Fruit fly (Drosophila melanogaster) whole organism, embryonic: Measurements from ENCODE around the gene CG7342.

Experiments used
- Bdp1 ChIP-seq: fragments of 200-800 bp; sonication (Bioruptor generic); optimal IDR thresholded peaks from 3 replicates; lab custom pipeline; 2016; ENCODE audit warnings: missing biosample characterization, missing genetic modification characterization
- CG10209 ChIP-seq: fragments of 200-800 bp; sonication (Bioruptor generic); optimal IDR thresholded peaks from 3 replicates; lab custom pipeline; 2017; ENCODE audit warnings: missing biosample characterization, mild to moderate bottlenecking, missing genetic modification characterization, missing genetic modification reagents
- CG10654 ChIP-seq: fragments of 200-800 bp; sonication (Bioruptor generic); optimal IDR thresholded peaks from 2 replicates; lab custom pipeline; 2016; ENCODE audit warnings: missing biosample characterization, missing genetic modification characterization
- CG14014 ChIP-seq: fragments of 200-800 bp; sonication (Bioruptor generic); IDR thresholded peaks from 2 replicates; pipeline ENCODE4 v1.3.6; 2022; ENCODE audit warnings: missing biosample characterization, missing genetic modification characterization
- CG1529 ChIP-seq: fragments of 200-800 bp; sonication (Bioruptor generic); optimal IDR thresholded peaks from 3 replicates; lab custom pipeline; 2018; ENCODE audit warnings: missing biosample characterization, missing genetic modification characterization
- CG1603 ChIP-seq: fragments of 200-800 bp; sonication (Bioruptor generic); optimal IDR thresholded peaks from 2 replicates; lab custom pipeline; 2019; ENCODE audit warnings: missing biosample characterization, mild to moderate bottlenecking, missing genetic modification characterization, moderate library complexity
- CG1792 ChIP-seq: fragments of 200-800 bp; sonication (Bioruptor generic); optimal IDR thresholded peaks from 2 replicates; lab custom pipeline; 2016; ENCODE audit warnings: missing biosample characterization, missing genetic modification characterization
- CG2120 ChIP-seq: fragments of 200-800 bp; sonication (Bioruptor generic); optimal IDR thresholded peaks from 3 replicates; lab custom pipeline; 2016; ENCODE audit warnings: missing biosample characterization, missing genetic modification characterization
- CG2875 ChIP-seq: fragments of 200-800 bp; sonication (Bioruptor generic); optimal IDR thresholded peaks from 2 replicates; lab custom pipeline; 2017; ENCODE audit warnings: missing biosample characterization, mild to moderate bottlenecking, missing genetic modification characterization, missing genetic modification reagents
- CG31388 ChIP-seq: fragments of 200-800 bp; sonication (Bioruptor generic); optimal IDR thresholded peaks from 2 replicates; lab custom pipeline; 2016; ENCODE audit warnings: missing biosample characterization, missing genetic modification characterization
- CG34376 ChIP-seq: fragments of 200-800 bp; sonication (Bioruptor generic); optimal IDR thresholded peaks from 2 replicates; lab custom pipeline; 2018; ENCODE audit warnings: missing biosample characterization, mild to moderate bottlenecking, missing genetic modification characterization
- CG4328 ChIP-seq: fragments of 200-800 bp; sonication (Bioruptor generic); optimal IDR thresholded peaks from 3 replicates; lab custom pipeline; 2017; ENCODE audit warnings: missing biosample characterization, missing genetic modification reagents, missing genetic modification characterization
- CG43689 ChIP-seq: fragments of 200-800 bp; sonication (Bioruptor generic); IDR thresholded peaks from 2 replicates; pipeline ENCODE4 v1.3.6; 2022; ENCODE audit warnings: missing biosample characterization, missing genetic modification characterization
- CG4854 ChIP-seq: fragments of 200-800 bp; sonication (Bioruptor generic); optimal IDR thresholded peaks from 2 replicates; lab custom pipeline; 2016; ENCODE audit warnings: missing biosample characterization, missing genetic modification characterization, inconsistent platforms
- CG6654 ChIP-seq: fragments of 200-800 bp; sonication (Bioruptor generic); optimal IDR thresholded peaks from 2 replicates; lab custom pipeline; 2017; ENCODE audit warnings: missing biosample characterization, mild to moderate bottlenecking, missing genetic modification characterization
- CG6765 ChIP-seq: fragments of 200-800 bp; sonication (Bioruptor generic); optimal IDR thresholded peaks from 3 replicates; lab custom pipeline; 2017; ENCODE audit warnings: missing biosample characterization, mild to moderate bottlenecking, missing genetic modification characterization
- CG8281 ChIP-seq: fragments of 200-800 bp; sonication (Bioruptor generic); optimal IDR thresholded peaks from 2 replicates; lab custom pipeline; 2018; ENCODE audit warnings: missing biosample characterization, mild to moderate bottlenecking, missing genetic modification characterization, moderate library complexity
- CG8924 ChIP-seq: fragments of 200-800 bp; optimal IDR thresholded peaks from 3 replicates; lab custom pipeline; 2019; ENCODE audit warnings: missing biosample characterization, mild to moderate bottlenecking, missing genetic modification characterization, moderate library complexity
- CG9876 ChIP-seq: fragments of 200-800 bp; sonication (Bioruptor generic); optimal IDR thresholded peaks from 2 replicates; lab custom pipeline; 2016; ENCODE audit warnings: missing biosample characterization, missing genetic modification characterization
- Dp ChIP-seq: fragments of 200-800 bp; sonication (Bioruptor generic); optimal IDR thresholded peaks from 2 replicates; lab custom pipeline; 2018; ENCODE audit warnings: missing biosample characterization, mild to moderate bottlenecking, missing genetic modification characterization, moderate library complexity
- Fer3 ChIP-seq: fragments of 200-800 bp; sonication (Bioruptor generic); optimal IDR thresholded peaks from 2 replicates; lab custom pipeline; 2018; ENCODE audit warnings: missing biosample characterization, mild to moderate bottlenecking, missing genetic modification characterization, moderate library complexity
- Gug ChIP-seq: fragments of 200-800 bp; sonication (Bioruptor generic); IDR thresholded peaks from 4 replicates; pipeline ENCODE4 v1.3.6; 2022; ENCODE audit warnings: missing biosample characterization, missing genetic modification characterization
- HLHmδ ChIP-seq: fragments of 200-800 bp; sonication (Bioruptor generic); optimal IDR thresholded peaks from 2 replicates; lab custom pipeline; 2018; ENCODE audit warnings: missing biosample characterization, mild to moderate bottlenecking, missing genetic modification characterization, moderate library complexity
- HmgZ ChIP-seq: fragments of 200-800 bp; sonication (Bioruptor generic); optimal IDR thresholded peaks from 2 replicates; lab custom pipeline; 2018; ENCODE audit warnings: missing biosample characterization, mild to moderate bottlenecking, missing genetic modification characterization
- Lhr ChIP-seq: fragments of 200-800 bp; sonication (Bioruptor generic); optimal IDR thresholded peaks from 3 replicates; lab custom pipeline; 2017; ENCODE audit warnings: mild to moderate bottlenecking, missing biosample characterization, missing genetic modification reagents, missing genetic modification characterization
- Lpt ChIP-seq: fragments of >200 bp; optimal IDR thresholded peaks from 2 replicates; lab custom pipeline; 2018; ENCODE audit warnings: missing biosample characterization, missing genetic modification characterization
- MESR4 ChIP-seq: fragments of 200-800 bp; sonication (Bioruptor generic); optimal IDR thresholded peaks from 2 replicates; lab custom pipeline; 2018; ENCODE audit warnings: missing biosample characterization, mild to moderate bottlenecking, missing genetic modification characterization, moderate library complexity
- NK7.1 ChIP-seq: fragments of 200-800 bp; sonication (Bioruptor generic); optimal IDR thresholded peaks from 3 replicates; lab custom pipeline; 2016; ENCODE audit warnings: missing biosample characterization, missing genetic modification characterization
- PHDP ChIP-seq: fragments of 200-800 bp; sonication (Bioruptor generic); optimal IDR thresholded peaks from 3 replicates; lab custom pipeline; 2018; ENCODE audit warnings: missing biosample characterization, mild to moderate bottlenecking, missing genetic modification characterization, moderate library complexity
- Poxn ChIP-seq: fragments of 200-800 bp; sonication (Bioruptor generic); IDR thresholded peaks from 2 replicates; pipeline ENCODE4 v1.3.6; 2022; ENCODE audit warnings: missing biosample characterization, missing genetic modification characterization
- al ChIP-seq: fragments of 200-800 bp; sonication (Bioruptor generic); IDR thresholded peaks from 2 replicates; pipeline ENCODE4 v1.3.6; 2022; ENCODE audit warnings: missing biosample characterization, missing genetic modification characterization
- ash1 ChIP-seq: fragments of 200-800 bp; sonication (Bioruptor generic); optimal IDR thresholded peaks from 2 replicates; lab custom pipeline; 2018; ENCODE audit warnings: missing biosample characterization, mild to moderate bottlenecking, missing genetic modification characterization
- az2 ChIP-seq: fragments of 200-800 bp; sonication (Bioruptor generic); optimal IDR thresholded peaks from 3 replicates; lab custom pipeline; 2016; ENCODE audit warnings: missing biosample characterization, missing genetic modification characterization
- cg ChIP-seq: fragments of 200-800 bp; sonication (Bioruptor generic); optimal IDR thresholded peaks from 3 replicates; lab custom pipeline; 2019; ENCODE audit warnings: missing biosample characterization, mild to moderate bottlenecking, missing genetic modification characterization, moderate library complexity
- chm ChIP-seq: fragments of 200-800 bp; sonication (Bioruptor generic); IDR thresholded peaks from 2 replicates; pipeline ENCODE4 v1.3.6; 2022; ENCODE audit warnings: missing biosample characterization, missing genetic modification characterization
- chn ChIP-seq: fragments of 200-800 bp; sonication (Bioruptor generic); optimal IDR thresholded peaks from 2 replicates; lab custom pipeline; 2016; ENCODE audit warnings: missing biosample characterization, missing genetic modification characterization
- disco-r ChIP-seq: fragments of 200-800 bp; sonication (Bioruptor generic); optimal IDR thresholded peaks from 2 replicates; lab custom pipeline; 2016; ENCODE audit warnings: missing biosample characterization, missing genetic modification characterization
- dpn ChIP-seq, 2 experiments: fragments of 200-800 bp; sonication (Bioruptor generic); optimal IDR thresholded peaks; 3 replicates each; lab custom pipeline; 2016; ENCODE audit warnings: missing biosample characterization in 2 of 2, missing genetic modification characterization in 2 of 2
- fru ChIP-seq: fragments of >200 bp; optimal IDR thresholded peaks from 2 replicates; lab custom pipeline; 2017
- hkb ChIP-seq, 2 experiments: fragments of 200-800 bp in 1 of 2; fragments of >200 bp in 1 of 2; sonication (Bioruptor generic) in 1 of 2; IDR thresholded peaks in 1 of 2; optimal IDR thresholded peaks in 1 of 2; 2 replicates each; pipeline versions ENCODE4 v1.3.6 to Lab custom; 2017 to 2022; ENCODE audit warnings: missing biosample characterization in 1 of 2, missing genetic modification characterization in 1 of 2
- jing ChIP-seq: fragments of 200-800 bp; sonication (Bioruptor generic); optimal IDR thresholded peaks from 2 replicates; lab custom pipeline; 2018; ENCODE audit warnings: missing biosample characterization, mild to moderate bottlenecking, missing genetic modification characterization
- kni ChIP-seq: fragments of 200-800 bp; sonication (Bioruptor generic); optimal IDR thresholded peaks from 3 replicates; lab custom pipeline; 2017; ENCODE audit warnings: mild to moderate bottlenecking, missing biosample characterization, missing genetic modification reagents, missing genetic modification characterization
- pum ChIP-seq: fragments of 200-800 bp; sonication (Bioruptor generic); optimal IDR thresholded peaks from 2 replicates; lab custom pipeline; 2016; ENCODE audit warnings: missing biosample characterization, missing genetic modification characterization
- ranshi ChIP-seq: fragments of 200-800 bp; sonication (Bioruptor generic); IDR thresholded peaks from 2 replicates; pipeline ENCODE4 v1.3.6; 2022; ENCODE audit warnings: missing biosample characterization, missing genetic modification characterization
- row ChIP-seq: fragments of 200-800 bp; sonication (Bioruptor generic); IDR thresholded peaks from 3 replicates; pipeline ENCODE4 v1.3.6; 2022; ENCODE audit warnings: missing biosample characterization, missing genetic modification characterization
- schlank ChIP-seq: fragments of 200-800 bp; sonication (Bioruptor generic); optimal IDR thresholded peaks from 2 replicates; lab custom pipeline; 2018; ENCODE audit warnings: missing biosample characterization, mild to moderate bottlenecking, missing genetic modification characterization
- sim ChIP-seq: fragments of 200-800 bp; sonication (Bioruptor generic); IDR thresholded peaks from 2 replicates; pipeline ENCODE4 v1.3.6; 2022; ENCODE audit warnings: missing biosample characterization, missing genetic modification characterization
- ssp ChIP-seq: fragments of 200-800 bp; sonication (Bioruptor generic); IDR thresholded peaks from 2 replicates; pipeline ENCODE4 v1.3.6; 2022; ENCODE audit warnings: missing biosample characterization, missing genetic modification characterization
- stwl ChIP-seq: fragments of 200-800 bp; sonication (Bioruptor generic); optimal IDR thresholded peaks from 3 replicates; lab custom pipeline; 2018; ENCODE audit warnings: missing biosample characterization, mild to moderate bottlenecking, missing genetic modification characterization, moderate library complexity
- twi ChIP-seq: fragments of 200-800 bp; optimal IDR thresholded peaks from 2 replicates; lab custom pipeline; 2019; ENCODE audit warnings: missing biosample characterization, mild to moderate bottlenecking, missing genetic modification characterization, moderate library complexity
- z ChIP-seq: fragments of 200-800 bp; sonication (Bioruptor generic); IDR thresholded peaks from 3 replicates; pipeline ENCODE4 v1.3.6; 2022; ENCODE audit warnings: missing biosample characterization, missing genetic modification characterization

Gene CG7342

dm6 chr3R:19584818-19585217 lies 18.4 kb upstream of the CG7342 start (continued):
- TF ChIP-seq hkb (optimal IDR thresholded peaks at IDR 0.05; lab: Kevin White, UChicago) (no peak), hkb (GFP tag; IDR thresholded peaks at IDR 0.05; lab: Robert Waterston, UW) (peak; percentile 83), CG8281 (tag; lab: Kevin White, UChicago) (peak; percentile 74), pum (GFP tag; lab: Kevin White, UChicago) (peak; percentile 51), Fer3 (tag; lab: Kevin White, UChicago) (peak; percentile 73), Dp (no peak), fru (lab: Kevin White, UChicago) (no peak), jing (peak; percentile 68), CG1529 (GFP tag; lab: Kevin White, UChicago) (peak; percentile 91), Gug (GFP tag; lab: Robert Waterston, UW) (no peak), twi (tag; lab: Kevin White, UChicago) (peak; percentile 78), Bdp1 (GFP tag; lab: Kevin White, UChicago) (peak; percentile 71), CG6765 (peak; percentile 77), Poxn (GFP tag; lab: Robert Waterston, UW) (no peak), row (GFP tag; lab: Robert Waterston, UW) (no peak), CG2875 (peak; percentile 95), Lpt (no peak), CG1603 (tag; lab: Kevin White, UChicago) (peak; percentile 92), CG31388 (GFP tag; lab: Kevin White, UChicago) (peak; percentile 39), chn (GFP tag; lab: Kevin White, UChicago) (peak; percentile 55), ash1 (peak; percentile 29), al (GFP tag; lab: Robert Waterston, UW) (no peak), dpn (GFP tag; optimal IDR thresholded peaks at IDR 0.05; lab: Kevin White, UChicago) (peak; percentile 66 to 67), CG9876 (GFP tag; lab: Kevin White, UChicago) (peak; percentile 56), kni (GFP tag; lab: Kevin White, UChicago) (peak; percentile 99), CG1792 (GFP tag; lab: Kevin White, UChicago) (peak; percentile 82), HLHmδ (GFP tag; lab: Kevin White, UChicago) (peak; percentile 98), CG43689 (peak; percentile 51), schlank (tag; lab: Kevin White, UChicago) (peak; percentile 44), CG2120 (GFP tag; lab: Kevin White, UChicago) (no peak), az2 (GFP tag; lab: Kevin White, UChicago) (peak; percentile 7), CG8924 (peak; percentile 86), CG4854 (GFP tag; lab: Kevin White, UChicago) (peak; percentile 72), chm (GFP tag; lab: Robert Waterston, UW) (peak; percentile 84), CG10654 (GFP tag; lab: Kevin White, UChicago) (peak; percentile 81), PHDP (peak; percentile 85), CG34376 (GFP tag; lab: Kevin White, UChicago) (peak; percentile 50), CG4328 (GFP tag; lab: Kevin White, UChicago) (peak; percentile 92), disco-r (peak; percentile 83), CG10209 (GFP tag; lab: Kevin White, UChicago) (peak; percentile 92), MESR4 (GFP tag; lab: Kevin White, UChicago) (peak; percentile 26), ssp (GFP tag; lab: Robert Waterston, UW) (peak; percentile 39; the same call in 1 of the 2 replicates), stwl (tag; lab: Kevin White, UChicago) (peak; percentile 52), Lhr (GFP tag; lab: Kevin White, UChicago) (peak; percentile 93), z (peak; percentile 65), cg (GFP tag; lab: Kevin White, UChicago) (no peak), CG14014 (GFP tag; lab: Robert Waterston, UW) (peak; percentile 69; the same call in 1 of the 2 replicates), ranshi (GFP tag; lab: Robert Waterston, UW) (peak; percentile 59; the same call in 1 of the 2 replicates), CG6654 (peak; percentile 44), HmgZ (peak; percentile 75), NK7.1 (GFP tag; lab: Kevin White, UChicago) (peak; percentile 75), sim (peak; percentile 78)
